Worm (Caenorhabditis elegans): Measurements from ENCODE around the gene grl-7.

ce11 chrV:11354264-11354663 is 7.5 kb upstream of the grl-7 start:
- TF ChIP-seq lin-39 (tag; optimal IDR thresholded peaks at IDR 0.05) (no peak), nhr-77 (tag; optimal IDR thresholded peaks at IDR 0.05) (no peak), nhr-12 (tag; optimal IDR thresholded peaks at IDR 0.05) (no peak), zag-1 (tag; optimal IDR thresholded peaks at IDR 0.05) (no peak), snpc-4 (tag; optimal IDR thresholded peaks at IDR 0.05) (no peak), elt-2 (tag; optimal IDR thresholded peaks at IDR 0.05) (no peak), fkh-2 (tag; optimal IDR thresholded peaks at IDR 0.05) (no peak), nhr-76 (tag; optimal IDR thresholded peaks at IDR 0.05) (no peak), ztf-4 (tag; optimal IDR thresholded peaks at IDR 0.05) (no peak)
